Worm (Caenorhabditis elegans) whole organism, L3 larva: ENCODE results near the gene sym-3.

Source experiments
- R02D3.7 ChIP-seq: fragments of 150-350 bp; optimal IDR thresholded peaks from 2 replicates; lab custom pipeline; 2014; ENCODE audit warnings: missing biosample characterization, missing genetic modification characterization
- ZK546.5 ChIP-seq: sonication (generic microtip); optimal IDR thresholded peaks from 2 replicates; lab custom pipeline; 2017; ENCODE audit warnings: missing biosample characterization, missing genetic modification characterization
- aly-2 ChIP-seq: fragments of 150-350 bp; optimal IDR thresholded peaks from 2 replicates; lab custom pipeline; 2014; ENCODE audit warnings: missing biosample characterization, missing genetic modification characterization
- ama-1 ChIP-seq: fragments of 150-350 bp; optimal IDR thresholded peaks from 2 replicates; lab custom pipeline; 2018
- ceh-16 ChIP-seq: sonication (generic microtip); optimal IDR thresholded peaks from 2 replicates; lab custom pipeline; 2017; ENCODE audit warnings: missing biosample characterization, missing genetic modification characterization
- ceh-28 ChIP-seq: fragments of 150-350 bp; optimal IDR thresholded peaks from 2 replicates; lab custom pipeline; 2014; ENCODE audit warnings: missing biosample characterization, missing genetic modification reagents, missing genetic modification characterization
- ceh-82 ChIP-seq: fragments of 150-350 bp; optimal IDR thresholded peaks from 2 replicates; lab custom pipeline; 2014; ENCODE audit warnings: missing biosample characterization, missing genetic modification characterization
- ceh-9 ChIP-seq: sonication (generic microtip); optimal IDR thresholded peaks from 2 replicates; lab custom pipeline; 2018; ENCODE audit warnings: missing biosample characterization, missing genetic modification characterization
- daf-12 ChIP-seq: fragments of 150-350 bp; optimal IDR thresholded peaks from 2 replicates; lab custom pipeline; 2014; ENCODE audit warnings: missing biosample characterization, missing genetic modification reagents, missing genetic modification characterization
- egl-27 ChIP-seq: sonication (generic microtip); optimal IDR thresholded peaks from 4 replicates; lab custom pipeline; 2017; ENCODE audit warnings: missing biosample characterization, missing genetic modification reagents, missing genetic modification characterization
- egl-5 ChIP-seq: fragments of 150-350 bp; optimal IDR thresholded peaks from 2 replicates; lab custom pipeline; 2017; ENCODE audit warnings: missing biosample characterization, missing genetic modification reagents, missing genetic modification characterization, inconsistent platforms
- elt-1 ChIP-seq: fragments of 150-350 bp; optimal IDR thresholded peaks from 2 replicates; lab custom pipeline; 2014; ENCODE audit warnings: missing biosample characterization, missing genetic modification characterization
- elt-2 ChIP-seq: sonication (generic microtip); optimal IDR thresholded peaks from 2 replicates; lab custom pipeline; 2016; ENCODE audit warnings: missing genetic modification reagents, mild to moderate bottlenecking, missing genetic modification characterization, missing compliant biosample characterization
- elt-3 ChIP-seq, 3 experiments: fragments of 150-350 bp in 1 of 3; sonication (generic microtip) in 2 of 3; optimal IDR thresholded peaks; 2 replicates in 2 of 3; 4 replicates in 1 of 3; lab custom pipeline; 2014 to 2017; ENCODE audit warnings: missing biosample characterization in 3 of 3, missing genetic modification characterization in 3 of 3
- eor-1 ChIP-seq, 2 experiments: fragments of 150-350 bp; optimal IDR thresholded peaks; 2 replicates each; lab custom pipeline; 2014 to 2018; ENCODE audit warnings: missing biosample characterization in 2 of 2, missing genetic modification characterization in 2 of 2
- fkh-10 ChIP-seq: sonication (generic microtip); optimal IDR thresholded peaks from 2 replicates; lab custom pipeline; 2017; ENCODE audit warnings: missing biosample characterization, missing genetic modification reagents, missing genetic modification characterization
- fkh-2 ChIP-seq: fragments of 150-350 bp; optimal IDR thresholded peaks from 2 replicates; lab custom pipeline; 2014; ENCODE audit warnings: missing biosample characterization, missing genetic modification reagents, missing genetic modification characterization
- fos-1 ChIP-seq: fragments of 150-350 bp; optimal IDR thresholded peaks from 2 replicates; lab custom pipeline; 2014; ENCODE audit warnings: missing biosample characterization, missing genetic modification characterization
- hmg-11 ChIP-seq: sonication (generic microtip); optimal IDR thresholded peaks from 2 replicates; lab custom pipeline; 2016; ENCODE audit warnings: missing genetic modification characterization, missing compliant biosample characterization
- jun-1 ChIP-seq: fragments of 150-350 bp; optimal IDR thresholded peaks from 2 replicates; lab custom pipeline; 2014; ENCODE audit warnings: missing biosample characterization, missing genetic modification reagents, missing genetic modification characterization
- lin-15B ChIP-seq: fragments of 150-350 bp; optimal IDR thresholded peaks from 2 replicates; lab custom pipeline; 2014; ENCODE audit warnings: missing biosample characterization, missing genetic modification characterization
- lin-39 ChIP-seq: fragments of 150-350 bp; optimal IDR thresholded peaks from 2 replicates; lab custom pipeline; 2018; ENCODE audit warnings: missing biosample characterization, missing genetic modification reagents, missing genetic modification characterization
- lsy-12 ChIP-seq: sonication (generic microtip); optimal IDR thresholded peaks from 2 replicates; lab custom pipeline; 2016; ENCODE audit warnings: mild to moderate bottlenecking, missing genetic modification characterization, missing compliant biosample characterization
- mdl-1 ChIP-seq: fragments of 150-350 bp; optimal IDR thresholded peaks from 2 replicates; lab custom pipeline; 2014; ENCODE audit warnings: missing biosample characterization, missing genetic modification characterization
- mml-1 ChIP-seq: fragments of 150-350 bp; sonication (generic microtip); optimal IDR thresholded peaks from 3 replicates; lab custom pipeline; 2014; ENCODE audit warnings: missing biosample characterization, missing genetic modification characterization
- nfya-1 ChIP-seq: sonication (generic microtip); optimal IDR thresholded peaks from 2 replicates; lab custom pipeline; 2017; ENCODE audit warnings: missing genetic modification characterization, mild to moderate bottlenecking, missing compliant biosample characterization, antibody characterized with exemption, moderate library complexity; ENCODE audit not compliant: insufficient read depth
- nhr-11 ChIP-seq: fragments of 150-350 bp; optimal IDR thresholded peaks from 2 replicates; lab custom pipeline; 2014; ENCODE audit warnings: missing biosample characterization, missing genetic modification characterization
- nhr-12 ChIP-seq: fragments of 150-350 bp; optimal IDR thresholded peaks from 2 replicates; lab custom pipeline; 2014; ENCODE audit warnings: missing biosample characterization, missing genetic modification characterization
- nhr-23 ChIP-seq: fragments of 150-350 bp; optimal IDR thresholded peaks from 2 replicates; lab custom pipeline; 2014; ENCODE audit warnings: missing biosample characterization, missing genetic modification reagents, missing genetic modification characterization
- nhr-237 ChIP-seq: fragments of 150-350 bp; optimal IDR thresholded peaks from 2 replicates; lab custom pipeline; 2014; ENCODE audit warnings: missing biosample characterization, missing genetic modification characterization
- nhr-25 ChIP-seq: sonication (generic microtip); optimal IDR thresholded peaks from 2 replicates; lab custom pipeline; 2017; ENCODE audit warnings: missing biosample characterization, missing genetic modification characterization
- nhr-28 ChIP-seq: fragments of 150-350 bp; optimal IDR thresholded peaks from 2 replicates; lab custom pipeline; 2014; ENCODE audit warnings: missing biosample characterization, missing genetic modification characterization
- nhr-43 ChIP-seq: sonication (generic microtip); optimal IDR thresholded peaks from 2 replicates; lab custom pipeline; 2016; ENCODE audit warnings: mild to moderate bottlenecking, missing genetic modification characterization, missing compliant biosample characterization; ENCODE audit not compliant: poor library complexity, severe bottlenecking
- nhr-67 ChIP-seq: fragments of 150-350 bp; optimal IDR thresholded peaks from 2 replicates; lab custom pipeline; 2014; ENCODE audit warnings: missing biosample characterization, missing genetic modification characterization
- nhr-76 ChIP-seq: fragments of 150-350 bp; sonication (generic microtip); optimal IDR thresholded peaks from 5 replicates; lab custom pipeline; 2014; ENCODE audit warnings: missing biosample characterization, missing genetic modification characterization
- nhr-77 ChIP-seq: fragments of 150-350 bp; optimal IDR thresholded peaks from 2 replicates; lab custom pipeline; 2014; ENCODE audit warnings: missing biosample characterization, missing genetic modification characterization
- pha-4 ChIP-seq: fragments of 150-350 bp; optimal IDR thresholded peaks from 2 replicates; lab custom pipeline; 2014; ENCODE audit warnings: missing biosample characterization, missing genetic modification reagents, missing genetic modification characterization
- pqm-1 ChIP-seq: fragments of 150-350 bp; optimal IDR thresholded peaks from 2 replicates; lab custom pipeline; 2017; ENCODE audit warnings: missing biosample characterization, missing genetic modification characterization, inconsistent platforms
- sea-2 ChIP-seq: fragments of 150-350 bp; sonication (generic microtip); optimal IDR thresholded peaks from 4 replicates; lab custom pipeline; 2014; ENCODE audit warnings: missing biosample characterization, missing genetic modification reagents, missing genetic modification characterization
- skn-1 ChIP-seq: fragments of 150-350 bp; optimal IDR thresholded peaks from 2 replicates; lab custom pipeline; 2014; ENCODE audit warnings: missing biosample characterization, missing genetic modification characterization
- snpc-4 ChIP-seq: fragments of 150-350 bp; optimal IDR thresholded peaks from 2 replicates; lab custom pipeline; 2014; ENCODE audit warnings: missing biosample characterization, missing genetic modification characterization
- tbx-2 ChIP-seq: sonication (generic microtip); optimal IDR thresholded peaks from 2 replicates; lab custom pipeline; 2016; ENCODE audit warnings: mild to moderate bottlenecking, missing genetic modification characterization, missing compliant biosample characterization
- unc-39 ChIP-seq: sonication (generic microtip); optimal IDR thresholded peaks from 4 replicates; lab custom pipeline; 2017; ENCODE audit warnings: missing biosample characterization, missing genetic modification characterization
- unc-62 ChIP-seq: fragments of 150-350 bp; sonication (generic microtip); optimal IDR thresholded peaks from 4 replicates; lab custom pipeline; 2014; ENCODE audit warnings: missing biosample characterization, missing genetic modification reagents, missing genetic modification characterization
- zag-1 ChIP-seq: fragments of 150-350 bp; optimal IDR thresholded peaks from 2 replicates; lab custom pipeline; 2014; ENCODE audit warnings: missing biosample characterization, missing genetic modification characterization
- ztf-11 ChIP-seq: fragments of 150-350 bp; optimal IDR thresholded peaks from 2 replicates; lab custom pipeline; 2014; ENCODE audit warnings: missing biosample characterization, missing genetic modification characterization
- ztf-4 ChIP-seq: fragments of 150-350 bp; optimal IDR thresholded peaks from 2 replicates; lab custom pipeline; 2014; ENCODE audit warnings: missing biosample characterization, missing genetic modification characterization

The sym-3 gene

DNA sequence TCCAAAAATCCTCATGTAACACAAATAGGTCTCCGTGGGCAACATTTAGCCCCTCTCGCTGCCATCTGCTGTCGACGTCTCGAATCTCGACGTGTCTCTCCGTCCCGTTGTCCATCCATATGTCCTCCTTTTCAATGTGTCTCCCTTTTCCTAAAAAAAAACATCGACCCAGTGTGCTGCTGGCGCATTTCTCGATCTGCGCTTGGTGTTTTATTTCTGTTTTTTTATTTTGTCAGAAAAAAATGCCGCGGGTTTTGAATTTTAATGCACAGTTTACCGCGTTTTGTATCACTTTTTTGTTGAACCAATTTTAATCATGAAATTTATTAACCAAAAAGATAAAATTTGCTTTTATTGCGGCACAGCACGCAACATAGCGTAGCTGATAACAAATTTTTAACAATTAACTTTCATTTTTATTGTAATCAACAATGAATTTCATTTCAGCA lies 2.3 kb downstream of the sym-3 start (continued):
- TF ChIP-seq nhr-237 (tag; lab: Kevin White, UChicago), result no peak
- TF ChIP-seq elt-3 (tag; optimal IDR thresholded peaks at IDR 0.05; lab: Kevin White, UChicago), result no peak
- TF ChIP-seq nfya-1 (tag; lab: Kevin White, UChicago), result peak; percentile 69
- TF ChIP-seq nhr-11, result no peak
- no peak for TF ChIP-seq mml-1 (tag; lab: Kevin White, UChicago)
- no peak for TF ChIP-seq daf-12 (tag; lab: Kevin White, UChicago)
- no peak for TF ChIP-seq mdl-1 (tag; lab: Kevin White, UChicago)
- TF ChIP-seq nhr-43, result no peak
- no peak for TF ChIP-seq ceh-82 (tag; lab: Kevin White, UChicago)
- no peak for TF ChIP-seq fkh-2 (tag; lab: Kevin White, UChicago)
- TF ChIP-seq sea-2 (GFP tag; lab: Kevin White, UChicago), result no peak
- peak; percentile 27 for TF ChIP-seq ceh-16 (tag; lab: Kevin White, UChicago)
- TF ChIP-seq tbx-2 (tag; lab: Kevin White, UChicago), result peak; percentile 17
- TF ChIP-seq lsy-12 (tag; lab: Kevin White, UChicago), result no peak
- TF ChIP-seq nhr-25 (tag; lab: Kevin White, UChicago), result no peak

DNA sequence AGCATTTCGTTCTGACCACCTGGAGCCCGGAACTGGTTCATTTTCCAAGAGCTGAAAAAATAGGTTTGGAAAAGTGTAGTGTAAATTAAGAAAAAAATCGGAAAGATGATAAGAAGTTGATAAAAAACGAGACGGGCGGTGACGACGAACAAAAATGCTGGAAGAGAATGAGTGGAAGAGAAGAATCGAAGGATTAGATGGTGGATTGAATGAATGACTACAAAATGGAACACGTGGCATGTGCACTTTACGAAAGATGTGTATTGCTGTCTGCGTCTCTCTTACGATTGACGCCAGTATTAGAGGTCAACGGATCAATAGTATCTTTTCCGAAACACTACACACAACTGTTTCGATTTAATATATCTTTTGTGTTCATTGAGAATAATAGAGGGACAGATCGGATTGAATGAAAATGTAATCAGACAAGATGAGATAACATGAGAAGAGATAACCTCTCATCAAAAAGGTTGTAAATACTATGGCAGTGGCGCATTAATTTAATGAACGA lies 7.2 kb downstream of the sym-3 start, which contains the start of gene sft-4:
Gene sft-4, minus strand, starts transcription at position 51 of the 511 bp plus-strand sequence.
- TF ChIP-seq egl-27 (tag; lab: Kevin White, UChicago) (no peak), nhr-77 (tag; lab: Kevin White, UChicago) (no peak), nhr-67 (tag; lab: Kevin White, UChicago) (no peak), ceh-9 (no peak), elt-1 (tag; lab: Kevin White, UChicago) (no peak), nhr-11 (no peak), nhr-28 (tag; lab: Kevin White, UChicago) (no peak), snpc-4 (tag; lab: Kevin White, UChicago) (no peak), ZK546.5 (tag; lab: Kevin White, UChicago) (no peak), nhr-23 (tag; lab: Kevin White, UChicago) (peak; percentile 88), ama-1 (lab: Kevin White, UChicago) (no peak), sea-2 (GFP tag; lab: Kevin White, UChicago) (no peak), elt-2 (tag; lab: Kevin White, UChicago) (peak; percentile 56), ztf-4 (tag; lab: Kevin White, UChicago) (no peak), pqm-1 (tag; lab: Kevin White, UChicago) (no peak), jun-1 (tag; lab: Kevin White, UChicago) (peak; percentile 22), nhr-76 (no peak), ceh-82 (tag; lab: Kevin White, UChicago) (no peak), R02D3.7 (tag; lab: Kevin White, UChicago) (no peak), lsy-12 (tag; lab: Kevin White, UChicago) (no peak), nfya-1 (tag; lab: Kevin White, UChicago) (peak; percentile 38), mml-1 (tag; lab: Kevin White, UChicago) (no peak), mdl-1 (tag; lab: Kevin White, UChicago) (no peak), egl-5 (tag; lab: Kevin White, UChicago) (no peak), lin-39 (tag; lab: Kevin White, UChicago) (no peak), unc-62 (GFP tag; lab: Kevin White, UChicago) (no peak), daf-12 (tag; lab: Kevin White, UChicago) (no peak), fkh-10 (GFP tag; lab: Kevin White, UChicago) (no peak), zag-1 (tag; lab: Kevin White, UChicago) (no peak), eor-1 (tag; optimal IDR thresholded peaks at IDR 0.05; lab: Kevin White, UChicago) (no peak), fkh-2 (tag; lab: Kevin White, UChicago) (no peak), lin-15B (tag; lab: Kevin White, UChicago) (no peak), pha-4 (tag; lab: Kevin White, UChicago) (peak; percentile 20), tbx-2 (tag; lab: Kevin White, UChicago) (no peak), unc-39 (tag; lab: Kevin White, UChicago) (no peak), nhr-25 (tag; lab: Kevin White, UChicago) (peak; percentile 65), nhr-237 (tag; lab: Kevin White, UChicago) (no peak), elt-3 (tag; optimal IDR thresholded peaks at IDR 0.05; lab: Kevin White, UChicago) (no peak), ceh-16 (tag; lab: Kevin White, UChicago) (no peak), ceh-28 (tag; lab: Kevin White, UChicago) (peak; percentile 53), fos-1 (tag; lab: Kevin White, UChicago) (no peak), nhr-43 (peak; percentile 67), skn-1 (no peak), ztf-11 (tag; lab: Kevin White, UChicago) (no peak), nhr-12 (tag; lab: Kevin White, UChicago) (no peak), aly-2 (tag; lab: Kevin White, UChicago) (no peak), hmg-11 (tag; lab: Kevin White, UChicago) (peak; percentile 25)
